Worm (Caenorhabditis elegans) whole organism, midembryonic: Measurements from ENCODE around the gene srh-32.

Experiments
- cog-1 ChIP-seq: sonication (generic microtip); optimal IDR thresholded peaks from 2 replicates; lab custom pipeline; 2016; ENCODE audit warnings: missing genetic modification characterization, missing compliant biosample characterization
- flt-1 ChIP-seq: fragments of 200-800 bp; sonication (Bioruptor generic); IDR thresholded peaks from 2 replicates; pipeline ENCODE4 v1.3.6; 2022; ENCODE audit warnings: missing genetic modification characterization, missing compliant biosample characterization
- klf-2 ChIP-seq: fragments of 200-800 bp; sonication (Bioruptor generic); conservative IDR thresholded peaks from 2 replicates; pipeline ENCODE4 v1.3.6; 2022; ENCODE audit warnings: missing genetic modification reagents, missing genetic modification characterization, missing compliant biosample characterization
- med-1 ChIP-seq: sonication (generic microtip); optimal IDR thresholded peaks from 2 replicates; lab custom pipeline; 2017; ENCODE audit warnings: missing genetic modification characterization, mild to moderate bottlenecking, missing compliant biosample characterization, antibody characterized with exemption, missing genetic modification reagents; ENCODE audit not compliant: insufficient read depth
- tab-1 ChIP-seq: fragments of 200-800 bp; sonication (Bioruptor generic); IDR thresholded peaks from 2 replicates; pipeline ENCODE4 v1.3.6; 2022; ENCODE audit warnings: missing genetic modification characterization, missing compliant biosample characterization
- ztf-23 ChIP-seq: fragments of 200-800 bp; sonication (Bioruptor generic); IDR thresholded peaks from 2 replicates; pipeline ENCODE4 v1.3.6; 2022; ENCODE audit warnings: missing genetic modification reagents, missing genetic modification characterization, missing compliant biosample characterization
- ztf-29 ChIP-seq: fragments of 200-800 bp; sonication (Bioruptor generic); IDR thresholded peaks from 2 replicates; pipeline ENCODE4 v1.3.6; 2022; ENCODE audit warnings: missing genetic modification reagents, missing genetic modification characterization, missing compliant biosample characterization

Gene srh-32

ce11 chrV:17752340-17752739 lies 51.3 kb downstream of the srh-32 start:
- TF ChIP-seq med-1 (GFP tag; lab: Kevin White, UChicago) (no peak), ztf-29 (no peak), klf-2 (GFP tag; lab: Robert Waterston, UW) (no peak), ztf-23 (GFP tag; lab: Robert Waterston, UW) (no peak), cog-1 (tag; lab: Kevin White, UChicago) (no peak), tab-1 (GFP tag; lab: Robert Waterston, UW) (no peak), flt-1 (GFP tag; lab: Robert Waterston, UW) (no peak)
